Worm (Caenorhabditis elegans): ENCODE results near the gene T22B2.5.
A peak's percentile ranks its signal among the peaks of the same experiment; 100 is the strongest.

Gene T22B2.5

ce11 chrX:3898255-3899177 lies 12.7 kb downstream of the T22B2.5 start:
- no peak for TF ChIP-seq ceh-100 (GFP tag; IDR thresholded peaks at IDR 0.05)
- no peak for TF ChIP-seq lag-1 (GFP tag; IDR thresholded peaks at IDR 0.05)
- no peak for TF ChIP-seq egrh-3 (GFP tag; IDR thresholded peaks at IDR 0.05)
- no peak for TF ChIP-seq egl-18 (GFP tag; IDR thresholded peaks at IDR 0.05)
- no peak for TF ChIP-seq T07F8.4 (tag; optimal IDR thresholded peaks at IDR 0.05)
- TF ChIP-seq ceh-91 (GFP tag; IDR thresholded peaks at IDR 0.05) = no peak
- no peak for TF ChIP-seq ztf-26 (tag; optimal IDR thresholded peaks at IDR 0.05)
- no peak for TF ChIP-seq B0035.1 (tag; optimal IDR thresholded peaks at IDR 0.05)
- TF ChIP-seq bed-1 (GFP tag; IDR thresholded peaks at IDR 0.05) = no peak
- TF ChIP-seq Y67H2A.10 (GFP tag; conservative IDR thresholded peaks at IDR 0.05) = no peak
- TF ChIP-seq hlh-26 (GFP tag; conservative IDR thresholded peaks at IDR 0.05) = no peak
- TF ChIP-seq lsl-1 (GFP tag; optimal IDR thresholded peaks at IDR 0.05) = no peak

ce11 chrX:3895577-3895976 lies 15.6 kb downstream of the T22B2.5 start, which contains the start of gene F47F2.3:
TSS of gene F47F2.3 (minus strand) at chrX:3895677.
- TF ChIP-seq Y53F4B.3 (GFP tag; IDR thresholded peaks at IDR 0.05) = no peak
- TF ChIP-seq nfya-1 (tag; optimal IDR thresholded peaks at IDR 0.05; ENCODE audit: borderline replicate concordance, insufficient read depth) = no peak
- no peak for TF ChIP-seq lin-54 (GFP tag; optimal IDR thresholded peaks at IDR 0.05)
- TF ChIP-seq hlh-26 (GFP tag; conservative IDR thresholded peaks at IDR 0.05) = no peak
- no peak for TF ChIP-seq aptf-3 (GFP tag; IDR thresholded peaks at IDR 0.05)
- no peak for TF ChIP-seq xnd-1 (tag; optimal IDR thresholded peaks at IDR 0.05)
- no peak for TF ChIP-seq F33H1.4 (GFP tag; IDR thresholded peaks at IDR 0.05)
- TF ChIP-seq let-526 (GFP tag; IDR thresholded peaks at IDR 0.05) = no peak
- TF ChIP-seq ceh-58 (GFP tag; IDR thresholded peaks at IDR 0.05) = no peak

- TF ChIP-seq egrh-3 (GFP tag; IDR thresholded peaks at IDR 0.05) (peak; percentile 50; the same call in 1 of the 2 replicates), K11D2.4 (GFP tag; IDR thresholded peaks at IDR 0.05) (no peak), B0336.3 (GFP tag; IDR thresholded peaks at IDR 0.05) (no peak), lir-1 (GFP tag; conservative IDR thresholded peaks at IDR 0.05) (0 out of 2 replicates have a peak, but pooled peaks have one; percentile 35), zfh-2 (GFP tag; conservative IDR thresholded peaks at IDR 0.05) (peak; percentile 87)
Observed at ce11 chrX:3887595-3887994, 23.6 kb downstream of the T22B2.5 start.

DNA sequence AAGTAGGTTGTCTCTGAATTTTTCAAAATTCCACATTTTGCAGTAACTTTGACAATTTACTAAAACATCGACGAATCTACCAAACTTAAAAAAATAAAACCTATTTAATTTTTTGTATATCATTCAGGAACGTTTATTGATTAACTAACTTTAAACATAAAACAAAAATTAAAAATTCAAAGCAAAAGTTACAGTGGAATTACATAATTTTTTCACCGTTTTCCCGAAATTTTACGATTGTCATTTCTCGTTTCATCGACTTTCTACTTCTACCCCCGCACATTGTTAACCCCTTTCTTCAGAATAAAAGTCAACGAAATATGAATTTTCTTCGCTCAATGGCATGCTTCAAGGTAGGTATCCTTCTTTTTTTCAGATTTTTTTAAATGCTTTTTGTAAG lies 32.9 kb downstream of the T22B2.5 start, which contains the start of gene F47F2.1:
F47F2.1 (plus strand) TSS at position 301 of the 400 bp plus-strand sequence.
- TF ChIP-seq hrde-1 (tag; optimal IDR thresholded peaks at IDR 0.05; ENCODE audit: borderline replicate concordance) (no peak), lir-1 (GFP tag; conservative IDR thresholded peaks at IDR 0.05) (no peak), K12H6.12 (tag; optimal IDR thresholded peaks at IDR 0.05) (no peak), ccch-3 (GFP tag; optimal IDR thresholded peaks at IDR 0.05) (no peak), F23B12.7 (tag; optimal IDR thresholded peaks at IDR 0.05; ENCODE audit: insufficient read depth) (no peak), mxl-1 (tag; optimal IDR thresholded peaks at IDR 0.05) (no peak), Y95B8A.8 (GFP tag; IDR thresholded peaks at IDR 0.05) (no peak), tbx-9 (tag; optimal IDR thresholded peaks at IDR 0.05; ENCODE audit: borderline replicate concordance) (no peak), repo-1 (tag; optimal IDR thresholded peaks at IDR 0.05) (no peak)

Data from whole organism, young adult.